Fruit fly (Drosophila melanogaster) whole organism, prepupa: Measurements from ENCODE around the gene zf30C.
A peak's percentile ranks its signal among the peaks of the same experiment; 100 is the strongest.

Experiments used
- Blimp-1 ChIP-seq: fragments of 200-800 bp; sonication (Bioruptor generic); optimal IDR thresholded peaks from 3 replicates; lab custom pipeline; 2017; ENCODE audit warnings: missing biosample characterization, missing genetic modification characterization, mild to moderate bottlenecking, moderate library complexity, missing genetic modification reagents
- CG10631 ChIP-seq: fragments of 200-800 bp; sonication (Bioruptor generic); optimal IDR thresholded peaks from 2 replicates; lab custom pipeline; 2016; ENCODE audit warnings: missing biosample characterization, missing genetic modification characterization
- CG10669 ChIP-seq: fragments of 200-800 bp; sonication (Bioruptor generic); optimal IDR thresholded peaks from 3 replicates; lab custom pipeline; 2018; ENCODE audit warnings: missing biosample characterization, mild to moderate bottlenecking, missing genetic modification characterization, moderate library complexity
- CG11294 ChIP-seq: fragments of 200-800 bp; sonication (Bioruptor generic); IDR thresholded peaks from 2 replicates; pipeline ENCODE4 v1.3.6; 2022; ENCODE audit warnings: missing biosample characterization, missing genetic modification characterization
- CG1621 ChIP-seq: fragments of 200-800 bp; sonication (Bioruptor generic); optimal IDR thresholded peaks from 3 replicates; lab custom pipeline; 2018; ENCODE audit warnings: missing biosample characterization, mild to moderate bottlenecking, missing genetic modification characterization
- CG16779 ChIP-seq: fragments of 200-800 bp; sonication (Bioruptor generic); optimal IDR thresholded peaks from 3 replicates; lab custom pipeline; 2017; ENCODE audit warnings: missing biosample characterization, mild to moderate bottlenecking, missing genetic modification characterization
- CG31627 ChIP-seq: fragments of 200-800 bp; sonication (Bioruptor generic); optimal IDR thresholded peaks from 3 replicates; lab custom pipeline; 2016; ENCODE audit warnings: missing biosample characterization, missing genetic modification characterization
- CG32006 ChIP-seq: fragments of 200-800 bp; sonication (Bioruptor generic); optimal IDR thresholded peaks from 3 replicates; lab custom pipeline; 2017; ENCODE audit warnings: missing biosample characterization, mild to moderate bottlenecking, missing genetic modification characterization
- CG34406 ChIP-seq: fragments of 200-800 bp; sonication (Bioruptor generic); optimal IDR thresholded peaks from 3 replicates; lab custom pipeline; 2016; ENCODE audit warnings: missing biosample characterization, missing genetic modification characterization
- CG3919 ChIP-seq: fragments of 200-800 bp; sonication (Bioruptor generic); optimal IDR thresholded peaks from 3 replicates; lab custom pipeline; 2016; ENCODE audit warnings: missing biosample characterization, missing genetic modification characterization
- CG4318 ChIP-seq: fragments of 200-800 bp; sonication (Bioruptor generic); optimal IDR thresholded peaks from 3 replicates; lab custom pipeline; 2017; ENCODE audit warnings: missing biosample characterization, mild to moderate bottlenecking, missing genetic modification characterization
- CG6163 ChIP-seq: fragments of 200-800 bp; sonication (Bioruptor generic); IDR thresholded peaks from 3 replicates; pipeline ENCODE4 v1.3.6; 2022; ENCODE audit warnings: missing biosample characterization, missing genetic modification characterization
- CG6276 ChIP-seq: fragments of 200-800 bp; sonication (Bioruptor generic); optimal IDR thresholded peaks from 2 replicates; lab custom pipeline; 2017; ENCODE audit warnings: missing biosample characterization, mild to moderate bottlenecking, missing genetic modification characterization
- CG6792 ChIP-seq: fragments of 200-800 bp; sonication (Bioruptor generic); optimal IDR thresholded peaks from 3 replicates; lab custom pipeline; 2016; ENCODE audit warnings: missing biosample characterization, missing genetic modification characterization
- CG6854 ChIP-seq: fragments of 200-800 bp; sonication (Bioruptor generic); optimal IDR thresholded peaks from 2 replicates; lab custom pipeline; 2017; ENCODE audit warnings: missing biosample characterization, mild to moderate bottlenecking, missing genetic modification characterization
- CG7368 ChIP-seq: fragments of 200-800 bp; sonication (Bioruptor generic); optimal IDR thresholded peaks from 3 replicates; lab custom pipeline; 2016; ENCODE audit warnings: missing biosample characterization, missing genetic modification characterization
- CG8119 ChIP-seq: fragments of 200-800 bp; sonication (Bioruptor generic); IDR thresholded peaks from 3 replicates; pipeline ENCODE4 v1.3.6; 2022; ENCODE audit warnings: missing biosample characterization, missing genetic modification characterization
- CG8319 ChIP-seq: fragments of 200-800 bp; sonication (Bioruptor generic); optimal IDR thresholded peaks from 3 replicates; lab custom pipeline; 2016; ENCODE audit warnings: missing biosample characterization, missing genetic modification characterization
- CG8632 ChIP-seq: fragments of 200-800 bp; sonication (Bioruptor generic); optimal IDR thresholded peaks from 3 replicates; lab custom pipeline; 2016; ENCODE audit warnings: missing biosample characterization, missing genetic modification characterization
- CG9139 ChIP-seq: fragments of 200-800 bp; sonication (Bioruptor generic); optimal IDR thresholded peaks from 3 replicates; lab custom pipeline; 2017; ENCODE audit warnings: missing biosample characterization, mild to moderate bottlenecking, missing genetic modification characterization
- Eip75B ChIP-seq: fragments of 200-800 bp; sonication (Bioruptor generic); optimal IDR thresholded peaks from 3 replicates; lab custom pipeline; 2016; ENCODE audit warnings: missing biosample characterization, missing genetic modification characterization
- Eip78C ChIP-seq: fragments of 200-800 bp; sonication (Bioruptor generic); peaks from one replicate; lab custom pipeline; 2016; ENCODE audit warnings: missing biosample characterization, missing genetic modification characterization
- Eip93F ChIP-seq: fragments of 200-800 bp; sonication (Bioruptor generic); optimal IDR thresholded peaks from 2 replicates; lab custom pipeline; 2016; ENCODE audit warnings: missing biosample characterization, mild to moderate bottlenecking, missing genetic modification characterization
- Ets21C ChIP-seq: fragments of 200-800 bp; sonication (Bioruptor generic); optimal IDR thresholded peaks from 3 replicates; lab custom pipeline; 2016; ENCODE audit warnings: missing biosample characterization, missing genetic modification characterization
- Ets96B ChIP-seq: fragments of 200-800 bp; optimal IDR thresholded peaks from 2 replicates; lab custom pipeline; 2019; ENCODE audit warnings: missing biosample characterization, mild to moderate bottlenecking, missing genetic modification characterization, moderate library complexity
- Gug ChIP-seq: fragments of 200-800 bp; sonication (Bioruptor generic); IDR thresholded peaks from 2 replicates; pipeline ENCODE4 v1.3.6; 2022; ENCODE audit warnings: missing biosample characterization, missing genetic modification characterization
- Hr38 ChIP-seq: sonication (Bioruptor generic); optimal IDR thresholded peaks from 2 replicates; lab custom pipeline; 2016; ENCODE audit warnings: missing biosample characterization, missing genetic modification characterization
- Hr39 ChIP-seq: fragments of 200-800 bp; sonication (Bioruptor generic); optimal IDR thresholded peaks from 2 replicates; lab custom pipeline; 2016; ENCODE audit warnings: missing biosample characterization, missing genetic modification characterization
- Hr4 ChIP-seq: fragments of 200-800 bp; sonication (Bioruptor generic); optimal IDR thresholded peaks from 3 replicates; lab custom pipeline; 2016; ENCODE audit warnings: missing biosample characterization, missing genetic modification characterization
- Lpt ChIP-seq: fragments of 200-800 bp; sonication (Bioruptor generic); optimal IDR thresholded peaks from 3 replicates; lab custom pipeline; 2016; ENCODE audit warnings: missing biosample characterization, missing genetic modification characterization
- Smox ChIP-seq: fragments of 200-800 bp; sonication (Bioruptor generic); optimal IDR thresholded peaks from 3 replicates; lab custom pipeline; 2016; ENCODE audit warnings: missing biosample characterization, missing genetic modification characterization
- Sox102F ChIP-seq: fragments of 200-800 bp; sonication (Bioruptor generic); optimal IDR thresholded peaks from 2 replicates; lab custom pipeline; 2016; ENCODE audit warnings: missing biosample characterization, mild to moderate bottlenecking, missing genetic modification characterization
- Sox14 ChIP-seq: fragments of 200-800 bp; sonication (Bioruptor generic); optimal IDR thresholded peaks from 3 replicates; lab custom pipeline; 2016; ENCODE audit warnings: missing biosample characterization, missing genetic modification characterization
- Sox15 ChIP-seq: fragments of 200-800 bp; sonication (Bioruptor generic); optimal IDR thresholded peaks from 3 replicates; lab custom pipeline; 2016; ENCODE audit warnings: missing biosample characterization, missing genetic modification characterization
- achi ChIP-seq: fragments of 200-800 bp; sonication (Bioruptor generic); optimal IDR thresholded peaks from 3 replicates; lab custom pipeline; 2016; ENCODE audit warnings: missing biosample characterization, missing genetic modification characterization
- dac ChIP-seq: fragments of 200-800 bp; sonication (Bioruptor generic); optimal IDR thresholded peaks from 2 replicates; lab custom pipeline; 2017; ENCODE audit warnings: missing biosample characterization, mild to moderate bottlenecking, missing genetic modification characterization
- dsx ChIP-seq: fragments of 200-800 bp; optimal IDR thresholded peaks from 3 replicates; lab custom pipeline; 2019; ENCODE audit warnings: missing biosample characterization, mild to moderate bottlenecking, missing genetic modification characterization, moderate library complexity; ENCODE audit not compliant: poor library complexity, severe bottlenecking
- esn ChIP-seq: fragments of 200-800 bp; sonication (Bioruptor generic); optimal IDR thresholded peaks from 2 replicates; lab custom pipeline; 2016; ENCODE audit warnings: missing biosample characterization, mild to moderate bottlenecking, missing genetic modification characterization, moderate library complexity
- fd59A ChIP-seq: fragments of 200-800 bp; sonication (Bioruptor generic); optimal IDR thresholded peaks from 2 replicates; lab custom pipeline; 2017; ENCODE audit warnings: missing biosample characterization, mild to moderate bottlenecking, missing genetic modification characterization, missing genetic modification reagents
- fd85E ChIP-seq: fragments of 200-800 bp; sonication (Bioruptor generic); optimal IDR thresholded peaks from 3 replicates; lab custom pipeline; 2016; ENCODE audit warnings: missing biosample characterization, missing genetic modification characterization
- fkh ChIP-seq: fragments of 200-800 bp; sonication (Bioruptor generic); optimal IDR thresholded peaks from 3 replicates; lab custom pipeline; 2017; ENCODE audit warnings: missing biosample characterization, mild to moderate bottlenecking, missing genetic modification characterization, moderate library complexity
- lz ChIP-seq: fragments of 200-800 bp; sonication (Bioruptor generic); optimal IDR thresholded peaks from 3 replicates; lab custom pipeline; 2016; ENCODE audit warnings: missing biosample characterization, missing genetic modification characterization
- net ChIP-seq: fragments of 200-800 bp; sonication (Bioruptor generic); optimal IDR thresholded peaks from 3 replicates; lab custom pipeline; 2016; ENCODE audit warnings: missing biosample characterization, missing genetic modification characterization
- pdm3 ChIP-seq: fragments of 200-800 bp; sonication (Bioruptor generic); optimal IDR thresholded peaks from 3 replicates; lab custom pipeline; 2016; ENCODE audit warnings: missing biosample characterization, missing genetic modification characterization
- salr ChIP-seq, 2 experiments: fragments of 200-800 bp; sonication (Bioruptor generic); optimal IDR thresholded peaks; 3 replicates each; lab custom pipeline; 2016 to 2018; ENCODE audit warnings: missing biosample characterization in 2 of 2, missing genetic modification characterization in 2 of 2, mild to moderate bottlenecking in 1 of 2
- spab ChIP-seq: fragments of 200-800 bp; sonication (Bioruptor generic); optimal IDR thresholded peaks from 2 replicates; lab custom pipeline; 2017; ENCODE audit warnings: missing biosample characterization, mild to moderate bottlenecking, missing genetic modification characterization, missing genetic modification reagents
- ss ChIP-seq, 2 experiments: fragments of 200-800 bp; sonication (Bioruptor generic); optimal IDR thresholded peaks; 2 replicates in 1 of 2; 3 replicates in 1 of 2; lab custom pipeline; 2017 to 2018; ENCODE audit warnings: mild to moderate bottlenecking in 2 of 2, missing biosample characterization in 2 of 2, missing genetic modification characterization in 2 of 2, moderate library complexity in 1 of 2
- svp ChIP-seq: fragments of 200-800 bp; sonication (Bioruptor generic); peaks from one replicate; lab custom pipeline; 2016; ENCODE audit warnings: missing biosample characterization, missing genetic modification characterization
- topi ChIP-seq: fragments of 200-800 bp; sonication (Bioruptor generic); optimal IDR thresholded peaks from 3 replicates; lab custom pipeline; 2016; ENCODE audit warnings: missing biosample characterization, missing genetic modification characterization
- vri ChIP-seq: fragments of 200-800 bp; sonication (Bioruptor generic); optimal IDR thresholded peaks from 3 replicates; lab custom pipeline; 2016; ENCODE audit warnings: missing biosample characterization, mild to moderate bottlenecking, missing genetic modification characterization

zf30C gene

dm6 chr2L:9757990-9758814 lies at the start of gene zf30C:
zf30C (plus strand) TSS chr2L:9758342.
- TF ChIP-seq ss (GFP tag; optimal IDR thresholded peaks at IDR 0.05; lab: Kevin White, UChicago), result peak in 1 of 2 experiments; percentile 50
- TF ChIP-seq Eip75B (GFP tag; lab: Kevin White, UChicago), result peak; percentile 91
- TF ChIP-seq lz (GFP tag; lab: Kevin White, UChicago), result peak; percentile 92
- TF ChIP-seq CG16779, result peak; percentile 57
- TF ChIP-seq Hr4, result peak; percentile 93
- TF ChIP-seq CG34406 (GFP tag; lab: Kevin White, UChicago), result peak; percentile 74
- peak; percentile 57 for TF ChIP-seq spab (GFP tag; lab: Kevin White, UChicago)
- TF ChIP-seq Gug (GFP tag; lab: Robert Waterston, UW), result peak; percentile 67
- TF ChIP-seq CG31627 (GFP tag; lab: Kevin White, UChicago), result peak; percentile 94
- no peak for TF ChIP-seq CG6854 (GFP tag; lab: Kevin White, UChicago)
- TF ChIP-seq CG3919 (GFP tag; lab: Kevin White, UChicago), result peak; percentile 96
- TF ChIP-seq svp (GFP tag; lab: Kevin White, UChicago), result peak; percentile 96
- TF ChIP-seq CG11294 (GFP tag; lab: Robert Waterston, UW), result peak; percentile 79
- TF ChIP-seq CG8632 (GFP tag; lab: Kevin White, UChicago), result peak; percentile 80
- TF ChIP-seq CG8119 (GFP tag; lab: Robert Waterston, UW), result peak; percentile 73
- peak; percentile 90 for TF ChIP-seq achi (GFP tag; lab: Kevin White, UChicago)
- peak; percentile 78 for TF ChIP-seq Lpt (GFP tag; lab: Kevin White, UChicago)
- peak; percentile 94 for TF ChIP-seq Sox14 (GFP tag; lab: Kevin White, UChicago)
- peak; percentile 91 for TF ChIP-seq Hr38 (GFP tag; lab: Kevin White, UChicago)
- peak; percentile 23 for TF ChIP-seq Blimp-1 (GFP tag; lab: Kevin White, UChicago)
- peak; percentile 80 for TF ChIP-seq Sox15 (GFP tag; lab: Kevin White, UChicago)
- TF ChIP-seq CG10669 (GFP tag; lab: Kevin White, UChicago), result peak; percentile 73
- TF ChIP-seq fkh (GFP tag; lab: Kevin White, UChicago), result peak; percentile 40
- TF ChIP-seq Eip78C (GFP tag; lab: Kevin White, UChicago), result peak; percentile 96
- TF ChIP-seq CG7368 (GFP tag; lab: Kevin White, UChicago), result peak; percentile 86
- TF ChIP-seq CG6163 (GFP tag; lab: Robert Waterston, UW), result peak; percentile 93
- peak; percentile 53 for TF ChIP-seq fd85E (GFP tag; lab: Kevin White, UChicago)
- TF ChIP-seq Hr39 (GFP tag; lab: Kevin White, UChicago), result peak; percentile 95
- TF ChIP-seq pdm3, result peak; percentile 93
- TF ChIP-seq CG9139 (GFP tag; lab: Kevin White, UChicago), result no peak
- TF ChIP-seq Eip93F (GFP tag; lab: Kevin White, UChicago), result peak; percentile 23
- TF ChIP-seq Smox (GFP tag; lab: Kevin White, UChicago), result peak; percentile 87
- TF ChIP-seq CG10631, result peak; percentile 91
- TF ChIP-seq topi (GFP tag; lab: Kevin White, UChicago), result peak; percentile 88
- TF ChIP-seq fd59A (GFP tag; lab: Kevin White, UChicago), result peak; percentile 61
- TF ChIP-seq Ets96B, result peak; percentile 64
- peak; percentile 87 for TF ChIP-seq Ets21C
- TF ChIP-seq CG6792, result peak; percentile 83
- TF ChIP-seq vri (GFP tag; lab: Kevin White, UChicago), result peak; percentile 84
- TF ChIP-seq CG1621 (tag; lab: Kevin White, UChicago), result peak; percentile 58
- TF ChIP-seq CG32006 (GFP tag; lab: Kevin White, UChicago), result peak; percentile 85
- TF ChIP-seq salr (GFP tag; optimal IDR thresholded peaks at IDR 0.05; lab: Kevin White, UChicago), result peak; percentile 45 to 83
- peak; percentile 87 for TF ChIP-seq Sox102F (GFP tag; lab: Kevin White, UChicago)
- peak; percentile 81 for TF ChIP-seq dac
- peak; percentile 86 for TF ChIP-seq CG8319 (GFP tag; lab: Kevin White, UChicago)
- peak; percentile 67 for TF ChIP-seq CG6276 (GFP tag; lab: Kevin White, UChicago)
- TF ChIP-seq CG4318 (GFP tag; lab: Kevin White, UChicago), result peak; percentile 73
- peak; percentile 86 for TF ChIP-seq net (GFP tag; lab: Kevin White, UChicago)
- peak; percentile 93 for TF ChIP-seq esn
- peak; percentile 52 for TF ChIP-seq dsx (GFP tag; lab: Kevin White, UChicago)
